Fruit fly (Drosophila melanogaster) whole organism, embryonic: Measurements from ENCODE around the gene Mob3.
A peak's percentile ranks its signal among the peaks of the same experiment; 100 is the strongest.

Source experiments
- CG11560 ChIP-seq: fragments of 200-800 bp; sonication (Bioruptor generic); IDR thresholded peaks from 3 replicates; pipeline ENCODE4 v1.3.6; 2022; ENCODE audit warnings: missing biosample characterization, missing genetic modification characterization
- CG12659 ChIP-seq: fragments of 200-800 bp; sonication (Bioruptor generic); optimal IDR thresholded peaks from 3 replicates; lab custom pipeline; 2017; ENCODE audit warnings: mild to moderate bottlenecking, missing biosample characterization, missing genetic modification reagents, missing genetic modification characterization
- CG15073 ChIP-seq: fragments of 200-800 bp; sonication (Bioruptor generic); optimal IDR thresholded peaks from 2 replicates; lab custom pipeline; 2016; ENCODE audit warnings: missing biosample characterization, missing genetic modification characterization
- CG15514 ChIP-seq: fragments of 200-800 bp; sonication (Bioruptor generic); optimal IDR thresholded peaks from 3 replicates; lab custom pipeline; 2017; ENCODE audit warnings: missing biosample characterization, missing genetic modification characterization, mild to moderate bottlenecking, moderate library complexity, missing genetic modification reagents
- CG15696 ChIP-seq: fragments of 200-800 bp; sonication (Bioruptor generic); optimal IDR thresholded peaks from 2 replicates; lab custom pipeline; 2019; ENCODE audit warnings: missing biosample characterization, mild to moderate bottlenecking, missing genetic modification characterization, moderate library complexity
- CG17802 ChIP-seq: fragments of 200-800 bp; sonication (Bioruptor generic); optimal IDR thresholded peaks from 2 replicates; lab custom pipeline; 2018; ENCODE audit warnings: missing biosample characterization, mild to moderate bottlenecking, missing genetic modification characterization, moderate library complexity
- CG2199 ChIP-seq: fragments of 200-800 bp; sonication (Bioruptor generic); IDR thresholded peaks from 3 replicates; pipeline ENCODE4 v1.3.6; 2022; ENCODE audit warnings: missing biosample characterization, missing genetic modification characterization
- CG2712 ChIP-seq: fragments of 200-800 bp; optimal IDR thresholded peaks from 3 replicates; lab custom pipeline; 2019; ENCODE audit warnings: missing biosample characterization, mild to moderate bottlenecking, missing genetic modification characterization, moderate library complexity
- CG3281 ChIP-seq: fragments of 200-800 bp; sonication (Bioruptor generic); optimal IDR thresholded peaks from 3 replicates; lab custom pipeline; 2017; ENCODE audit warnings: missing biosample characterization, mild to moderate bottlenecking, missing genetic modification characterization
- CG33213 ChIP-seq: fragments of 200-800 bp; sonication (Bioruptor generic); optimal IDR thresholded peaks from 3 replicates; lab custom pipeline; 2016; ENCODE audit warnings: missing biosample characterization, missing genetic modification characterization
- CG4282 ChIP-seq: fragments of 200-800 bp; sonication (Bioruptor generic); optimal IDR thresholded peaks from 2 replicates; lab custom pipeline; 2016; ENCODE audit warnings: missing biosample characterization, missing genetic modification characterization
- CG43689 ChIP-seq: fragments of 200-800 bp; sonication (Bioruptor generic); IDR thresholded peaks from 2 replicates; pipeline ENCODE4 v1.3.6; 2022; ENCODE audit warnings: missing biosample characterization, missing genetic modification characterization
- CG6254 ChIP-seq: fragments of 200-800 bp; sonication (Bioruptor generic); optimal IDR thresholded peaks from 3 replicates; lab custom pipeline; 2017; ENCODE audit warnings: mild to moderate bottlenecking, missing biosample characterization, missing genetic modification reagents, missing genetic modification characterization
- CG6765 ChIP-seq: fragments of 200-800 bp; sonication (Bioruptor generic); optimal IDR thresholded peaks from 3 replicates; lab custom pipeline; 2017; ENCODE audit warnings: missing biosample characterization, mild to moderate bottlenecking, missing genetic modification characterization
- D19A ChIP-seq: fragments of 200-800 bp; optimal IDR thresholded peaks from 3 replicates; lab custom pipeline; 2019; ENCODE audit warnings: missing biosample characterization, mild to moderate bottlenecking, missing genetic modification characterization, moderate library complexity
- Dek ChIP-seq: fragments of 200-800 bp; sonication (Bioruptor generic); optimal IDR thresholded peaks from 3 replicates; lab custom pipeline; 2019; ENCODE audit warnings: missing biosample characterization, mild to moderate bottlenecking, missing genetic modification characterization, moderate library complexity
- Doc3 ChIP-seq: fragments of 200-800 bp; sonication (Bioruptor generic); IDR thresholded peaks from 3 replicates; pipeline ENCODE4 v1.3.6; 2022; ENCODE audit warnings: missing biosample characterization, missing genetic modification characterization; ENCODE audit not compliant: partially characterized antibody
- H15 ChIP-seq: fragments of 200-800 bp; sonication (Bioruptor generic); IDR thresholded peaks from 3 replicates; pipeline ENCODE4 v1.3.6; 2022; ENCODE audit warnings: missing biosample characterization, missing genetic modification characterization
- HLH3B ChIP-seq: fragments of 200-800 bp; sonication (Bioruptor generic); IDR thresholded peaks from 2 replicates; pipeline ENCODE4 v1.3.6; 2022; ENCODE audit warnings: missing biosample characterization, missing genetic modification characterization
- HLHmδ ChIP-seq: fragments of 200-800 bp; sonication (Bioruptor generic); optimal IDR thresholded peaks from 2 replicates; lab custom pipeline; 2018; ENCODE audit warnings: missing biosample characterization, mild to moderate bottlenecking, missing genetic modification characterization, moderate library complexity
- MTF-1 ChIP-seq: fragments of 200-800 bp; sonication (Bioruptor generic); optimal IDR thresholded peaks from 2 replicates; lab custom pipeline; 2018; ENCODE audit warnings: missing biosample characterization, mild to moderate bottlenecking, missing genetic modification characterization, borderline replicate concordance
- Med ChIP-seq: fragments of 200-800 bp; sonication (Bioruptor generic); peaks from one replicate; lab custom pipeline; 2016; ENCODE audit warnings: missing biosample characterization, missing genetic modification characterization, mild to moderate bottlenecking, inconsistent platforms, moderate library complexity
- Nf-YA ChIP-seq: fragments of 200-800 bp; sonication (Bioruptor generic); IDR thresholded peaks from 2 replicates; pipeline ENCODE4 v1.3.6; 2022; ENCODE audit warnings: missing biosample characterization, missing genetic modification characterization
- Oaz ChIP-seq: fragments of 200-800 bp; sonication (Bioruptor generic); IDR thresholded peaks from 2 replicates; pipeline ENCODE4 v1.3.6; 2022; ENCODE audit warnings: missing biosample characterization, missing genetic modification characterization
- Optix ChIP-seq: fragments of 200-800 bp; sonication (Bioruptor generic); IDR thresholded peaks from 3 replicates; pipeline ENCODE4 v1.3.6; 2022; ENCODE audit warnings: missing biosample characterization, missing genetic modification characterization
- Pdp1 ChIP-seq, 2 experiments: fragments of 200-800 bp; sonication (Bioruptor generic); optimal IDR thresholded peaks; 3 replicates each; lab custom pipeline; 2016; ENCODE audit warnings: missing biosample characterization in 2 of 2, missing genetic modification characterization in 2 of 2, mild to moderate bottlenecking in 1 of 2, moderate library complexity in 1 of 2
- ato ChIP-seq: fragments of 200-800 bp; sonication (Bioruptor generic); IDR thresholded peaks from 2 replicates; pipeline ENCODE4 v1.3.6; 2022; ENCODE audit warnings: missing biosample characterization, missing genetic modification characterization; ENCODE audit not compliant: partially characterized antibody
- br ChIP-seq: fragments of >200 bp; optimal IDR thresholded peaks from 2 replicates; lab custom pipeline; 2017
- bsh ChIP-seq, 2 experiments: fragments of 200-800 bp; sonication (Bioruptor generic); optimal IDR thresholded peaks; 2 replicates each; lab custom pipeline; 2017 to 2018; ENCODE audit warnings: mild to moderate bottlenecking in 2 of 2, missing biosample characterization in 2 of 2, missing genetic modification characterization in 2 of 2, moderate library complexity in 1 of 2
- cas ChIP-seq: fragments of 200-800 bp; sonication (Bioruptor generic); IDR thresholded peaks from 2 replicates; pipeline ENCODE4 v1.3.6; 2022; ENCODE audit warnings: missing biosample characterization, missing genetic modification characterization
- cg ChIP-seq: fragments of 200-800 bp; sonication (Bioruptor generic); optimal IDR thresholded peaks from 3 replicates; lab custom pipeline; 2019; ENCODE audit warnings: missing biosample characterization, mild to moderate bottlenecking, missing genetic modification characterization, moderate library complexity
- chinmo ChIP-seq: fragments of 200-800 bp; sonication (Bioruptor generic); IDR thresholded peaks from 4 replicates; pipeline ENCODE4 v1.3.6; 2022; ENCODE audit warnings: missing biosample characterization, missing genetic modification characterization; ENCODE audit not compliant: partially characterized antibody
- corto ChIP-seq: fragments of 200-800 bp; sonication (Bioruptor generic); optimal IDR thresholded peaks from 2 replicates; lab custom pipeline; 2016; ENCODE audit warnings: missing biosample characterization, mild to moderate bottlenecking, missing genetic modification characterization, moderate library complexity
- crp ChIP-seq, 2 experiments: fragments of 200-800 bp; sonication (Bioruptor generic); optimal IDR thresholded peaks; 2 replicates in 1 of 2; 3 replicates in 1 of 2; lab custom pipeline; 2017; ENCODE audit warnings: missing biosample characterization in 2 of 2, missing genetic modification characterization in 2 of 2, mild to moderate bottlenecking in 1 of 2, moderate library complexity in 1 of 2
- emc ChIP-seq: fragments of 200-800 bp; sonication (Bioruptor generic); optimal IDR thresholded peaks from 2 replicates; lab custom pipeline; 2016; ENCODE audit warnings: missing biosample characterization, missing genetic modification characterization
- en ChIP-seq: fragments of 200-800 bp; sonication (Bioruptor generic); optimal IDR thresholded peaks from 2 replicates; lab custom pipeline; 2016; ENCODE audit warnings: missing biosample characterization, missing genetic modification characterization
- gfzf ChIP-seq: fragments of 200-800 bp; sonication (Bioruptor generic); optimal IDR thresholded peaks from 2 replicates; lab custom pipeline; 2016; ENCODE audit warnings: missing biosample characterization, mild to moderate bottlenecking, missing genetic modification characterization, moderate library complexity
- hbn ChIP-seq: fragments of 200-800 bp; sonication (Bioruptor generic); IDR thresholded peaks from 2 replicates; pipeline ENCODE4 v1.3.6; 2022; ENCODE audit warnings: missing biosample characterization, missing genetic modification characterization; ENCODE audit not compliant: partially characterized antibody
- ind ChIP-seq: fragments of 200-800 bp; sonication (Bioruptor generic); optimal IDR thresholded peaks from 3 replicates; lab custom pipeline; 2016; ENCODE audit warnings: missing biosample characterization, missing genetic modification characterization
- jing ChIP-seq: fragments of 200-800 bp; sonication (Bioruptor generic); optimal IDR thresholded peaks from 2 replicates; lab custom pipeline; 2018; ENCODE audit warnings: missing biosample characterization, mild to moderate bottlenecking, missing genetic modification characterization
- onecut ChIP-seq: fragments of 200-800 bp; sonication (Bioruptor generic); IDR thresholded peaks from 2 replicates; pipeline ENCODE4 v1.3.6; 2022; ENCODE audit warnings: missing biosample characterization, missing genetic modification characterization
- pfk ChIP-seq: fragments of 200-800 bp; sonication (Bioruptor generic); optimal IDR thresholded peaks from 2 replicates; lab custom pipeline; 2018; ENCODE audit warnings: missing biosample characterization, mild to moderate bottlenecking, missing genetic modification characterization, moderate library complexity
- pnt ChIP-seq: fragments of 200-800 bp; sonication (Bioruptor generic); optimal IDR thresholded peaks from 3 replicates; lab custom pipeline; 2016; ENCODE audit warnings: missing biosample characterization, missing genetic modification characterization
- sc ChIP-seq, 3 experiments: fragments of >200 bp in 2 of 3; fragments of 200-800 bp in 1 of 3; sonication (Bioruptor generic) in 1 of 3; optimal IDR thresholded peaks; 2 replicates in 2 of 3; 3 replicates in 1 of 3; lab custom pipeline; 2017; ENCODE audit warnings: mild to moderate bottlenecking in 1 of 3, missing biosample characterization in 1 of 3, missing genetic modification characterization in 1 of 3, missing genetic modification reagents in 1 of 3
- sens ChIP-seq: fragments of 200-800 bp; sonication (Bioruptor generic); peaks from one replicate; lab custom pipeline; 2016; ENCODE audit warnings: missing biosample characterization, missing genetic modification characterization
- sqz ChIP-seq: fragments of 200-800 bp; sonication (Bioruptor generic); optimal IDR thresholded peaks from 3 replicates; lab custom pipeline; 2018; ENCODE audit warnings: missing biosample characterization, mild to moderate bottlenecking, missing genetic modification characterization
- ssp ChIP-seq: fragments of 200-800 bp; sonication (Bioruptor generic); IDR thresholded peaks from 2 replicates; pipeline ENCODE4 v1.3.6; 2022; ENCODE audit warnings: missing biosample characterization, missing genetic modification characterization
- stc ChIP-seq: fragments of 200-800 bp; sonication (Bioruptor generic); IDR thresholded peaks from 2 replicates; pipeline ENCODE4 v1.3.6; 2022; ENCODE audit warnings: missing biosample characterization, missing genetic modification characterization
- tin ChIP-seq: fragments of 200-800 bp; sonication (Bioruptor generic); optimal IDR thresholded peaks from 3 replicates; lab custom pipeline; 2016; ENCODE audit warnings: missing biosample characterization, missing genetic modification characterization
- tll ChIP-seq, 2 experiments: fragments of 200-800 bp in 1 of 2; fragments of >200 bp in 1 of 2; sonication (Bioruptor generic) in 1 of 2; optimal IDR thresholded peaks; 2 replicates each; lab custom pipeline; 2017 to 2019; ENCODE audit warnings: missing biosample characterization in 2 of 2, missing genetic modification characterization in 2 of 2, mild to moderate bottlenecking in 1 of 2, moderate library complexity in 1 of 2

Gene Mob3

DNA sequence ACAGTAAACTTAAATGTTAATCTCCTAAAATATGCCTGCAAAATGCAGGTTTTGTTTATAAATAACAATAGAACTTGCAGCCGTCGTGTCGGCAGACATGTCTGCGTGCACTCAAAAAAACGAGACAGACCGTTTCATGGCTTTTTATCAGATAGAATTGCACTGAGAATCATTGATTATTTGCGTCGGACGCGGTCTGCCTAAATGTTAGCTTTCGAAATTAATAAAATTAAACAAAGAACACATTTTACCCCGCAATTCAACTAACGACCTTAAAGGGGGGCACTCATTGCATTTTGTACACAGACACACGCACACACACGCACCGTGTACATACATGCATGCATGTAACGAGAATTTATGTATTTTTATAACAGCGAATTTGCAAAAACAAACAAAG lies 11.7 kb downstream of the Mob3 start (continued):
- TF ChIP-seq Pdp1 (GFP tag; optimal IDR thresholded peaks at IDR 0.05; lab: Kevin White, UChicago), result peak in 1 of 2 experiments; percentile 47
- no peak for TF ChIP-seq gfzf (GFP tag; lab: Kevin White, UChicago)
- TF ChIP-seq Oaz (GFP tag; lab: Robert Waterston, UW), result no peak
- no peak for TF ChIP-seq CG6254 (GFP tag; lab: Kevin White, UChicago)
- TF ChIP-seq CG3281 (GFP tag; lab: Kevin White, UChicago), result no peak
- TF ChIP-seq CG4282, result no peak
- no peak for TF ChIP-seq H15
- no peak for TF ChIP-seq sqz (GFP tag; lab: Kevin White, UChicago)
- no peak; the same call in 3 of the 4 replicates for TF ChIP-seq chinmo (GFP tag; lab: Robert Waterston, UW)
- TF ChIP-seq HLH3B, result no peak
- TF ChIP-seq CG15073 (GFP tag; lab: Kevin White, UChicago), result no peak
- no peak for TF ChIP-seq Nf-YA (GFP tag; lab: Robert Waterston, UW)
- TF ChIP-seq corto, result no peak
- TF ChIP-seq CG17802 (tag; lab: Kevin White, UChicago), result no peak
- no peak for TF ChIP-seq emc
- no peak for TF ChIP-seq hbn (GFP tag; lab: Robert Waterston, UW)
- no peak for TF ChIP-seq jing (GFP tag; lab: Kevin White, UChicago)
- no peak for TF ChIP-seq crp (GFP tag; optimal IDR thresholded peaks at IDR 0.05; lab: Kevin White, UChicago)
- peak; percentile 93 for TF ChIP-seq sens (GFP tag; lab: Kevin White, UChicago)

- TF ChIP-seq bsh (GFP tag; optimal IDR thresholded peaks at IDR 0.05; lab: Kevin White, UChicago), result no peak
- TF ChIP-seq CG11560 (tag; lab: Robert Waterston, UW), result no peak
- TF ChIP-seq CG2712 (tag; lab: Kevin White, UChicago), result peak; percentile 32
- no peak for TF ChIP-seq HLHmδ (GFP tag; lab: Kevin White, UChicago)
- no peak for TF ChIP-seq tll (GFP tag; optimal IDR thresholded peaks at IDR 0.05; lab: Kevin White, UChicago)
- TF ChIP-seq Med (GFP tag; lab: Kevin White, UChicago), result peak; percentile 46
- TF ChIP-seq cg (GFP tag; lab: Kevin White, UChicago), result no peak
- TF ChIP-seq D19A (tag; lab: Kevin White, UChicago), result no peak
- no peak for TF ChIP-seq onecut (GFP tag; lab: Robert Waterston, UW)
- TF ChIP-seq CG12659 (GFP tag; lab: Kevin White, UChicago), result peak; percentile 70
- no peak for TF ChIP-seq cas (GFP tag; lab: Robert Waterston, UW)
- TF ChIP-seq en (GFP tag; lab: Kevin White, UChicago), result no peak
- no peak for TF ChIP-seq CG6765
- TF ChIP-seq CG15696 (tag; lab: Kevin White, UChicago), result no peak
- TF ChIP-seq CG43689 (GFP tag; lab: Robert Waterston, UW), result no peak
- peak; percentile 91 for TF ChIP-seq pfk
- no peak for TF ChIP-seq pnt (GFP tag; lab: Kevin White, UChicago)
- TF ChIP-seq sc (optimal IDR thresholded peaks at IDR 0.05; lab: Kevin White, UChicago), result no peak
- TF ChIP-seq sc (GFP tag; optimal IDR thresholded peaks at IDR 0.05; lab: Kevin White, UChicago), result no peak
- no peak for TF ChIP-seq MTF-1 (GFP tag; lab: Kevin White, UChicago)
- no peak for TF ChIP-seq CG2199
- no peak for TF ChIP-seq Optix (GFP tag; lab: Robert Waterston, UW)
- no peak for TF ChIP-seq br
- TF ChIP-seq CG15514 (GFP tag; lab: Kevin White, UChicago), result no peak
- no peak for TF ChIP-seq CG33213
- no peak for TF ChIP-seq Dek
- peak; percentile 92 for TF ChIP-seq ato (GFP tag; lab: Robert Waterston, UW)
- no peak for TF ChIP-seq ind (GFP tag; lab: Kevin White, UChicago)
- TF ChIP-seq Doc3 (GFP tag; lab: Robert Waterston, UW), result peak; percentile 68
- no peak for TF ChIP-seq tin (GFP tag; lab: Kevin White, UChicago)
- TF ChIP-seq ssp (GFP tag; lab: Robert Waterston, UW), result peak; percentile 82
- TF ChIP-seq stc (GFP tag; lab: Robert Waterston, UW), result no peak
Measured at dm6 chr2L:10277362-10277761, 12.2 kb downstream of the Mob3 start.
